Fruit fly (Drosophila melanogaster): Measurements from ENCODE around the gene Gba1a.

The Gba1a gene

dm6 chr3R:23678349-23679193 lies 21.9 kb upstream of the Gba1a start, which contains the start of gene GILT2 (continued):
- TF ChIP-seq Lhr (GFP tag; optimal IDR thresholded peaks at IDR 0.05) (peak; percentile 59), vfl (GFP tag; optimal IDR thresholded peaks at IDR 0.05) (peak; percentile 48), Dll (GFP tag; IDR thresholded peaks at IDR 0.05; ENCODE audit: partially characterized antibody) (no peak), CG2678 (tag; optimal IDR thresholded peaks at IDR 0.05) (peak; percentile 96), Xrp1 (GFP tag; IDR thresholded peaks at IDR 0.05) (peak; percentile 97), CG10543 (GFP tag; optimal IDR thresholded peaks at IDR 0.05) (peak; percentile 89), Ets65A (GFP tag) (peak; percentile 1), run (tag; optimal IDR thresholded peaks at IDR 0.05) (peak; percentile 83), Blimp-1 (GFP tag; optimal IDR thresholded peaks at IDR 0.05) (peak; percentile 94), Hmr (GFP tag; optimal IDR thresholded peaks at IDR 0.05) (peak; percentile 87), CG14860 (GFP tag; IDR thresholded peaks at IDR 0.05; ENCODE audit: partially characterized antibody) (no peak), CG18011 (GFP tag; optimal IDR thresholded peaks at IDR 0.05) (peak; percentile 78), Hr3 (GFP tag; optimal IDR thresholded peaks at IDR 0.05) (peak; percentile 89), trh (GFP tag; optimal IDR thresholded peaks at IDR 0.05) (peak; percentile 84), Stat92E (GFP tag; optimal IDR thresholded peaks at IDR 0.05) (peak in 1 of 3 experiments; percentile 78), prd (optimal IDR thresholded peaks at IDR 0.05) (no peak), prd (GFP tag; IDR thresholded peaks at IDR 0.05) (peak; percentile 95), seq (GFP tag; IDR thresholded peaks at IDR 0.05) (peak; percentile 89), Xbp1 (GFP tag; optimal IDR thresholded peaks at IDR 0.05) (peak; percentile 89), Elba2 (GFP tag; optimal IDR thresholded peaks at IDR 0.05) (peak; percentile 24), CG15479 (GFP tag; optimal IDR thresholded peaks at IDR 0.05) (no peak), CG9727 (GFP tag; optimal IDR thresholded peaks at IDR 0.05) (peak; percentile 94), Ravus (GFP tag; IDR thresholded peaks at IDR 0.05) (peak; percentile 83), CG18619 (GFP tag; optimal IDR thresholded peaks at IDR 0.05) (peak; percentile 89), sens (GFP tag) (peak; percentile 93), CG2199 (GFP tag; IDR thresholded peaks at IDR 0.05) (peak; percentile 73; the same call in 2 of the 3 replicates), Bgb (GFP tag; IDR thresholded peaks at IDR 0.05; ENCODE audit: partially characterized antibody) (no peak), slbo (GFP tag; IDR thresholded peaks at IDR 0.05) (peak; percentile 94), Hr51 (GFP tag; optimal IDR thresholded peaks at IDR 0.05) (peak; percentile 78 to 95), CG42726 (GFP tag; IDR thresholded peaks at IDR 0.05; ENCODE audit: partially characterized antibody) (no peak), Meics (GFP tag; optimal IDR thresholded peaks at IDR 0.05) (peak; percentile 95), grau (tag; optimal IDR thresholded peaks at IDR 0.05) (peak; percentile 92), CG17328 (GFP tag; IDR thresholded peaks at IDR 0.05) (peak; percentile 94), Lim3 (GFP tag; IDR thresholded peaks at IDR 0.05) (peak; percentile 34; the same call in 1 of the 2 replicates), corto (GFP tag; optimal IDR thresholded peaks at IDR 0.05) (peak; percentile 55), C15 (GFP tag; IDR thresholded peaks at IDR 0.05) (peak; percentile 76), sqz (GFP tag; optimal IDR thresholded peaks at IDR 0.05) (peak; percentile 88), CoRest (tag; optimal IDR thresholded peaks at IDR 0.05) (peak; percentile 93), Atf3 (GFP tag; optimal IDR thresholded peaks at IDR 0.05) (peak; percentile 35), CG12391 (tag; optimal IDR thresholded peaks at IDR 0.05) (peak; percentile 94), CG17802 (tag; optimal IDR thresholded peaks at IDR 0.05) (peak; percentile 49), HLHmδ (GFP tag; optimal IDR thresholded peaks at IDR 0.05) (no peak), CG7963 (GFP tag; IDR thresholded peaks at IDR 0.05; ENCODE audit: partially characterized antibody) (no peak), Hmx (GFP tag; optimal IDR thresholded peaks at IDR 0.05) (no peak), CG7372 (GFP tag; IDR thresholded peaks at IDR 0.05) (peak; percentile 80), CG2120 (GFP tag; optimal IDR thresholded peaks at IDR 0.05) (peak; percentile 89), Hey (tag; optimal IDR thresholded peaks at IDR 0.05) (no peak), fru (optimal IDR thresholded peaks at IDR 0.05) (no peak)
